Fruit fly (Drosophila melanogaster) whole organism, embryonic: ENCODE measurements around the gene stumps.
A peak's percentile ranks its signal among the peaks of the same experiment; 100 is the strongest.

Experiments used
- Antp ChIP-seq: fragments of 200-800 bp; sonication (Bioruptor generic); optimal IDR thresholded peaks from 3 replicates; lab custom pipeline; 2016; ENCODE audit warnings: missing biosample characterization, missing genetic modification characterization
- Atf-2 ChIP-seq: fragments of 200-800 bp; sonication (Bioruptor generic); optimal IDR thresholded peaks from 2 replicates; lab custom pipeline; 2016; ENCODE audit warnings: missing biosample characterization, missing genetic modification characterization
- B-H2 ChIP-seq: fragments of 200-800 bp; sonication (Bioruptor generic); optimal IDR thresholded peaks from 2 replicates; lab custom pipeline; 2018; ENCODE audit warnings: missing biosample characterization, mild to moderate bottlenecking, missing genetic modification characterization
- CG10267 ChIP-seq: fragments of 200-800 bp; sonication (Bioruptor generic); optimal IDR thresholded peaks from 2 replicates; lab custom pipeline; 2018; ENCODE audit warnings: missing biosample characterization, mild to moderate bottlenecking, missing genetic modification characterization, moderate library complexity
- CG11085 ChIP-seq: fragments of 200-800 bp; sonication (Bioruptor generic); IDR thresholded peaks from 2 replicates; pipeline ENCODE4 v1.3.6; 2022; ENCODE audit warnings: missing biosample characterization, missing genetic modification characterization
- CG12071 ChIP-seq: fragments of 200-800 bp; sonication (Bioruptor generic); optimal IDR thresholded peaks from 3 replicates; lab custom pipeline; 2018; ENCODE audit warnings: missing biosample characterization, mild to moderate bottlenecking, missing genetic modification characterization
- CG12391 ChIP-seq: fragments of 200-800 bp; sonication (Bioruptor generic); optimal IDR thresholded peaks from 3 replicates; lab custom pipeline; 2018; ENCODE audit warnings: missing biosample characterization, mild to moderate bottlenecking, missing genetic modification characterization, moderate library complexity
- CG13894 ChIP-seq: fragments of 200-800 bp; sonication (Bioruptor generic); optimal IDR thresholded peaks from 3 replicates; lab custom pipeline; 2018; ENCODE audit warnings: missing biosample characterization, mild to moderate bottlenecking, missing genetic modification characterization, moderate library complexity
- CG14014 ChIP-seq: fragments of 200-800 bp; sonication (Bioruptor generic); IDR thresholded peaks from 2 replicates; pipeline ENCODE4 v1.3.6; 2022; ENCODE audit warnings: missing biosample characterization, missing genetic modification characterization
- CG15011 ChIP-seq: fragments of 200-800 bp; sonication (Bioruptor generic); optimal IDR thresholded peaks from 3 replicates; lab custom pipeline; 2018; ENCODE audit warnings: missing biosample characterization, mild to moderate bottlenecking, missing genetic modification characterization
- CG1529 ChIP-seq: fragments of 200-800 bp; sonication (Bioruptor generic); optimal IDR thresholded peaks from 3 replicates; lab custom pipeline; 2018; ENCODE audit warnings: missing biosample characterization, missing genetic modification characterization
- CG15479 ChIP-seq: fragments of 200-800 bp; sonication (Bioruptor generic); optimal IDR thresholded peaks from 3 replicates; lab custom pipeline; 2019; ENCODE audit warnings: missing biosample characterization, mild to moderate bottlenecking, missing genetic modification characterization, moderate library complexity
- CG15514 ChIP-seq: fragments of 200-800 bp; sonication (Bioruptor generic); optimal IDR thresholded peaks from 3 replicates; lab custom pipeline; 2017; ENCODE audit warnings: missing biosample characterization, missing genetic modification characterization, mild to moderate bottlenecking, moderate library complexity, missing genetic modification reagents
- CG15601 ChIP-seq: fragments of 200-800 bp; sonication (Bioruptor generic); optimal IDR thresholded peaks from 3 replicates; lab custom pipeline; 2019; ENCODE audit warnings: missing biosample characterization, mild to moderate bottlenecking, missing genetic modification characterization, moderate library complexity
- CG17186 ChIP-seq: fragments of 200-800 bp; sonication (Bioruptor generic); optimal IDR thresholded peaks from 3 replicates; lab custom pipeline; 2017; ENCODE audit warnings: missing biosample characterization, missing genetic modification reagents, missing genetic modification characterization
- CG1792 ChIP-seq: fragments of 200-800 bp; sonication (Bioruptor generic); optimal IDR thresholded peaks from 2 replicates; lab custom pipeline; 2016; ENCODE audit warnings: missing biosample characterization, missing genetic modification characterization
- CG30403 ChIP-seq: fragments of 200-800 bp; sonication (Bioruptor generic); optimal IDR thresholded peaks from 3 replicates; lab custom pipeline; 2016; ENCODE audit warnings: missing biosample characterization, missing genetic modification characterization
- CG3407 ChIP-seq: fragments of 200-800 bp; sonication (Bioruptor generic); optimal IDR thresholded peaks from 2 replicates; lab custom pipeline; 2018; ENCODE audit warnings: missing biosample characterization, mild to moderate bottlenecking, missing genetic modification characterization
- CG4282 ChIP-seq: fragments of 200-800 bp; sonication (Bioruptor generic); optimal IDR thresholded peaks from 2 replicates; lab custom pipeline; 2016; ENCODE audit warnings: missing biosample characterization, missing genetic modification characterization
- CG4707 ChIP-seq: fragments of 200-800 bp; sonication (Bioruptor generic); optimal IDR thresholded peaks from 2 replicates; lab custom pipeline; 2018; ENCODE audit warnings: missing biosample characterization, mild to moderate bottlenecking, missing genetic modification characterization, moderate library complexity
- CG6813 ChIP-seq: fragments of 200-800 bp; sonication (Bioruptor generic); optimal IDR thresholded peaks from 2 replicates; lab custom pipeline; 2017; ENCODE audit warnings: missing biosample characterization, missing genetic modification characterization, mild to moderate bottlenecking, moderate library complexity, missing genetic modification reagents
- CG9797 ChIP-seq: fragments of 200-800 bp; sonication (Bioruptor generic); optimal IDR thresholded peaks from 3 replicates; lab custom pipeline; 2018; ENCODE audit warnings: missing biosample characterization, mild to moderate bottlenecking, missing genetic modification characterization
- CG9932 ChIP-seq: fragments of 200-800 bp; sonication (Bioruptor generic); IDR thresholded peaks from 2 replicates; pipeline ENCODE4 v1.3.6; 2022; ENCODE audit warnings: missing biosample characterization, missing genetic modification characterization
- Dp ChIP-seq: fragments of 200-800 bp; sonication (Bioruptor generic); optimal IDR thresholded peaks from 2 replicates; lab custom pipeline; 2018; ENCODE audit warnings: missing biosample characterization, mild to moderate bottlenecking, missing genetic modification characterization, moderate library complexity
- HLHmδ ChIP-seq: fragments of 200-800 bp; sonication (Bioruptor generic); optimal IDR thresholded peaks from 2 replicates; lab custom pipeline; 2018; ENCODE audit warnings: missing biosample characterization, mild to moderate bottlenecking, missing genetic modification characterization, moderate library complexity
- HmgZ ChIP-seq: fragments of 200-800 bp; sonication (Bioruptor generic); optimal IDR thresholded peaks from 2 replicates; lab custom pipeline; 2018; ENCODE audit warnings: missing biosample characterization, mild to moderate bottlenecking, missing genetic modification characterization
- Hmr ChIP-seq: fragments of 200-800 bp; sonication (Bioruptor generic); optimal IDR thresholded peaks from 3 replicates; lab custom pipeline; 2017; ENCODE audit warnings: mild to moderate bottlenecking, missing biosample characterization, missing genetic modification reagents, missing genetic modification characterization
- Nf-YC ChIP-seq: fragments of 200-800 bp; optimal IDR thresholded peaks from 3 replicates; lab custom pipeline; 2019; ENCODE audit warnings: missing biosample characterization, mild to moderate bottlenecking, missing genetic modification characterization, moderate library complexity
- NfI ChIP-seq: fragments of 200-800 bp; sonication (Bioruptor generic); optimal IDR thresholded peaks from 3 replicates; lab custom pipeline; 2018; ENCODE audit warnings: missing biosample characterization, mild to moderate bottlenecking, missing genetic modification characterization, moderate library complexity
- Oaz ChIP-seq: fragments of 200-800 bp; sonication (Bioruptor generic); IDR thresholded peaks from 2 replicates; pipeline ENCODE4 v1.3.6; 2022; ENCODE audit warnings: missing biosample characterization, missing genetic modification characterization
- Side ChIP-seq: fragments of 200-800 bp; sonication (Bioruptor generic); optimal IDR thresholded peaks from 2 replicates; lab custom pipeline; 2016; ENCODE audit warnings: missing biosample characterization, missing genetic modification characterization
- Ssrp ChIP-seq: fragments of 200-800 bp; sonication (Bioruptor generic); optimal IDR thresholded peaks from 2 replicates; lab custom pipeline; 2018; ENCODE audit warnings: missing biosample characterization, mild to moderate bottlenecking, missing genetic modification characterization, moderate library complexity
- ac ChIP-seq: fragments of 200-800 bp; sonication (Bioruptor generic); optimal IDR thresholded peaks from 3 replicates; lab custom pipeline; 2017; ENCODE audit warnings: missing biosample characterization, mild to moderate bottlenecking, missing genetic modification characterization
- ash1 ChIP-seq: fragments of 200-800 bp; sonication (Bioruptor generic); optimal IDR thresholded peaks from 2 replicates; lab custom pipeline; 2018; ENCODE audit warnings: missing biosample characterization, mild to moderate bottlenecking, missing genetic modification characterization
- dmrt11E ChIP-seq: fragments of 200-800 bp; sonication (Bioruptor generic); optimal IDR thresholded peaks from 3 replicates; lab custom pipeline; 2018; ENCODE audit warnings: missing biosample characterization, mild to moderate bottlenecking, missing genetic modification characterization, moderate library complexity
- ewg ChIP-seq: fragments of 200-800 bp; sonication (Bioruptor generic); optimal IDR thresholded peaks from 3 replicates; lab custom pipeline; 2017; ENCODE audit warnings: mild to moderate bottlenecking, missing biosample characterization, missing genetic modification reagents, missing genetic modification characterization
- fu2 ChIP-seq: fragments of 200-800 bp; sonication (Bioruptor generic); optimal IDR thresholded peaks from 2 replicates; lab custom pipeline; 2016; ENCODE audit warnings: missing biosample characterization, missing genetic modification characterization
- gfzf ChIP-seq: fragments of 200-800 bp; sonication (Bioruptor generic); optimal IDR thresholded peaks from 2 replicates; lab custom pipeline; 2016; ENCODE audit warnings: missing biosample characterization, mild to moderate bottlenecking, missing genetic modification characterization, moderate library complexity
- kay ChIP-seq: fragments of 200-800 bp; sonication (Bioruptor generic); optimal IDR thresholded peaks from 2 replicates; lab custom pipeline; 2016; ENCODE audit warnings: missing biosample characterization, missing genetic modification characterization
- lab ChIP-seq: fragments of 200-800 bp; sonication (Bioruptor generic); optimal IDR thresholded peaks from 3 replicates; lab custom pipeline; 2017; ENCODE audit warnings: missing biosample characterization, missing genetic modification characterization, mild to moderate bottlenecking, moderate library complexity, missing genetic modification reagents
- lilli ChIP-seq: fragments of 200-800 bp; sonication (Bioruptor generic); optimal IDR thresholded peaks from 3 replicates; lab custom pipeline; 2016; ENCODE audit warnings: missing biosample characterization, missing genetic modification characterization
- pfk ChIP-seq: fragments of 200-800 bp; sonication (Bioruptor generic); optimal IDR thresholded peaks from 2 replicates; lab custom pipeline; 2018; ENCODE audit warnings: missing biosample characterization, mild to moderate bottlenecking, missing genetic modification characterization, moderate library complexity
- phol ChIP-seq: fragments of 200-800 bp; sonication (Bioruptor generic); optimal IDR thresholded peaks from 3 replicates; lab custom pipeline; 2018; ENCODE audit warnings: missing biosample characterization, mild to moderate bottlenecking, missing genetic modification characterization, moderate library complexity
- pzg ChIP-seq: fragments of 200-800 bp; sonication (Bioruptor generic); optimal IDR thresholded peaks from 3 replicates; lab custom pipeline; 2018; ENCODE audit warnings: missing biosample characterization, mild to moderate bottlenecking, missing genetic modification characterization, moderate library complexity
- sna ChIP-seq: fragments of 200-800 bp; sonication (Bioruptor generic); IDR thresholded peaks from 2 replicates; pipeline ENCODE4 v1.3.6; 2022; ENCODE audit warnings: missing biosample characterization, missing genetic modification characterization; ENCODE audit not compliant: partially characterized antibody
- sug ChIP-seq: fragments of 200-800 bp; optimal IDR thresholded peaks from 2 replicates; lab custom pipeline; 2019; ENCODE audit warnings: missing biosample characterization, mild to moderate bottlenecking, missing genetic modification characterization, moderate library complexity
- twi ChIP-seq: fragments of 200-800 bp; optimal IDR thresholded peaks from 2 replicates; lab custom pipeline; 2019; ENCODE audit warnings: missing biosample characterization, mild to moderate bottlenecking, missing genetic modification characterization, moderate library complexity
- vvl ChIP-seq: fragments of 200-800 bp; sonication (Bioruptor generic); IDR thresholded peaks from 2 replicates; pipeline ENCODE4 v1.3.6; 2022; ENCODE audit warnings: missing biosample characterization, missing genetic modification characterization

stumps gene

dm6 chr3R:14656760-14657604 lies 80.0 kb downstream of the stumps start, which contains the start of gene CG3505 (continued):
- TF ChIP-seq fu2 (GFP tag; lab: Kevin White, UChicago) (no peak), pfk (GFP tag; lab: Kevin White, UChicago) (peak; percentile 83), Hmr (GFP tag; lab: Kevin White, UChicago) (peak; percentile 50), Nf-YC (tag; lab: Kevin White, UChicago) (no peak), vvl (GFP tag; lab: Robert Waterston, UW) (peak; percentile 66), CG9797 (GFP tag; lab: Kevin White, UChicago) (peak; percentile 96), CG14014 (peak; percentile 27; the same call in 1 of the 2 replicates), Oaz (GFP tag; lab: Robert Waterston, UW) (no peak), CG6813 (GFP tag; lab: Kevin White, UChicago) (peak; percentile 30), Dp (GFP tag; lab: Kevin White, UChicago) (peak; percentile 100), CG11085 (GFP tag; lab: Robert Waterston, UW) (no peak), CG30403 (GFP tag; lab: Kevin White, UChicago) (peak; percentile 33), Antp (peak; percentile 5), kay (GFP tag; lab: Kevin White, UChicago) (peak; percentile 3), HLHmδ (GFP tag; lab: Kevin White, UChicago) (peak; percentile 22), CG12071 (GFP tag; lab: Kevin White, UChicago) (peak; percentile 9), Atf-2 (GFP tag; lab: Kevin White, UChicago) (no peak), CG15514 (GFP tag; lab: Kevin White, UChicago) (peak; percentile 64), CG17186 (peak; percentile 20), sna (GFP tag; lab: Robert Waterston, UW) (no peak), lab (GFP tag; lab: Kevin White, UChicago) (no peak), phol (tag; lab: Kevin White, UChicago) (peak; percentile 45), CG9932 (no peak), gfzf (GFP tag; lab: Kevin White, UChicago) (peak; percentile 81), pzg (GFP tag; lab: Kevin White, UChicago) (peak; percentile 96), CG4707 (GFP tag; lab: Kevin White, UChicago) (no peak), CG1529 (GFP tag; lab: Kevin White, UChicago) (no peak), HmgZ (tag; lab: Kevin White, UChicago) (peak; percentile 56), NfI (GFP tag; lab: Kevin White, UChicago) (peak; percentile 49), B-H2 (GFP tag; lab: Kevin White, UChicago) (no peak), CG10267 (tag; lab: Kevin White, UChicago) (peak; percentile 23), ewg (GFP tag; lab: Kevin White, UChicago) (no peak), CG1792 (GFP tag; lab: Kevin White, UChicago) (no peak), CG15011 (GFP tag; lab: Kevin White, UChicago) (peak; percentile 42), Side (GFP tag; lab: Kevin White, UChicago) (peak; percentile 17), CG3407 (GFP tag; lab: Kevin White, UChicago) (no peak), twi (tag; lab: Kevin White, UChicago) (no peak), CG15601 (tag; lab: Kevin White, UChicago) (peak; percentile 19), lilli (GFP tag; lab: Kevin White, UChicago) (peak; percentile 56), ac (GFP tag; lab: Kevin White, UChicago) (no peak), Ssrp (tag; lab: Kevin White, UChicago) (peak; percentile 19), CG13894 (tag; lab: Kevin White, UChicago) (peak; percentile 95), CG4282 (peak; percentile 2), CG15479 (GFP tag; lab: Kevin White, UChicago) (no peak), CG12391 (tag; lab: Kevin White, UChicago) (peak; percentile 27), sug (tag; lab: Kevin White, UChicago) (peak; percentile 64), dmrt11E (tag; lab: Kevin White, UChicago) (no peak), ash1 (GFP tag; lab: Kevin White, UChicago) (no peak)
